Worm (Caenorhabditis elegans) whole organism, L4/young adult: ENCODE data around the gene tin-9.1.

ENCODE experiments used
- W03F9.2 ChIP-seq: fragments of 150-350 bp; optimal IDR thresholded peaks from 2 replicates; lab custom pipeline; 2014; ENCODE audit warnings: missing biosample characterization, missing genetic modification characterization
- dao-5 ChIP-seq: sonication (generic microtip); optimal IDR thresholded peaks from 2 replicates; lab custom pipeline; 2016; ENCODE audit warnings: missing genotype, missing genetic modification characterization, moderate library complexity, missing compliant biosample characterization
- him-1 ChIP-seq: sonication (generic microtip); optimal IDR thresholded peaks from 2 replicates; lab custom pipeline; 2016; ENCODE audit warnings: missing genotype, missing genetic modification reagents, missing genetic modification characterization, missing compliant biosample characterization

DNA sequence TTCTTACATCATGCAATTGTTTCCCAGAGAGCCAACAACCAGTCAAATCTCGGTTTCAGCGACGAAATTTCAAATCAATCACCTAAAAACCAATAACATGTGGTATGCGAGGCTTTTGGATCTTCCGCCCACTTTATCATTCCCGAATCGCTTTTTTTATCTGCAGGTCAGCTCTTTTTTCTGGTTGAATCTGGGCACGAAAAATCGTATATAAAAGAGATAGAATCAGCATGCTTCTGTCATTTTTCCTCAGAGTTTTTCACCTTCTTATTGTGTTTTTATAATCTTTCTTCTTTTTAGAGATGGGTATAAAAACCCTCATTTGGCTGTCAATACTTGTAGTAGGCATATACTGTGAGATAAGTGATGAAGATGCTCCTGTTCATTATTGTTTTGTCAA lies 41.1 kb downstream of the tin-9.1 start, which contains the start of gene cht-3:
- TF ChIP-seq W03F9.2 (no peak), dao-5 (tag; lab: Kevin White, UChicago) (no peak), him-1 (tag; lab: Kevin White, UChicago) (no peak)
